Worm (Caenorhabditis elegans) whole organism, L4/young adult: ENCODE measurements around the gene str-4.

Source experiments
- W03F9.2 ChIP-seq: fragments of 150-350 bp; optimal IDR thresholded peaks from 2 replicates; lab custom pipeline; 2014; ENCODE audit warnings: missing biosample characterization, missing genetic modification characterization
- dao-5 ChIP-seq: sonication (generic microtip); optimal IDR thresholded peaks from 2 replicates; lab custom pipeline; 2016; ENCODE audit warnings: missing genotype, missing genetic modification characterization, moderate library complexity, missing compliant biosample characterization
- him-1 ChIP-seq: sonication (generic microtip); optimal IDR thresholded peaks from 2 replicates; lab custom pipeline; 2016; ENCODE audit warnings: missing genotype, missing genetic modification reagents, missing genetic modification characterization, missing compliant biosample characterization

str-4 gene

DNA sequence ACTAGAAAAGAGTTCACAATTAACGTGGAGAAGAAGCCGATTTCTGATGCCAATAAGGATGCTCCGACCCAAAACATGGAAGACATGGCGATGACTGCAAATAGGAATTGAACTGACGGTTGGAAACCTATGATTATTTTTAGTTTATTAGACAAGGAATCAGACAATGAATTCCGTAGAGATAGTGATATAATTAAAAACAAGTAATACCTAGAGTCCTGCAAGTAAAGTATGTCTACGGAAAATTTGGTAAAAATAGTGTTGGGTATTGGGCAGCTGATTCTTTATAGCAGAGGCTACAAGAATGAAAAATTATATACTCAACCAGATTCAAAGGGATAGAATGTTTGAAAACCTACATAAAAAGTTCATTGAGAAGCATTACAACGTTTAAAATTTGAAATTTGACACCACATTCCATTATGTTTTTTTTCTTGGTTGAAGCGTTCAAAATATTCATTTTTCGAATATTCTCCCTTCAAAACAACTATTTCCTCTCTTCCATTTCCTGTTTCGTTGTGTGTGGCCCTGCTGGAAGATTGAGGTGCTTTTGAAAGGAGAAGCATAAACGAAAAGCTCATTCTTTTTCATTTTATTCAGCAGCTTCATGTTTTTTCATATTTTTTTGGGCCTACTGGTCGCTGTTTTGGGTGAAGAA is at the start of gene str-4, which contains the start of gene lgc-48:
TSS of gene str-4 (minus strand) at position 101 of the 658 bp plus-strand sequence.
TSS of gene lgc-48 (plus strand) at position 608 of the 658 bp plus-strand sequence.
- TF ChIP-seq dao-5 (no peak), him-1 (tag; lab: Kevin White, UChicago) (no peak), W03F9.2 (tag; lab: Kevin White, UChicago) (no peak)

DNA sequence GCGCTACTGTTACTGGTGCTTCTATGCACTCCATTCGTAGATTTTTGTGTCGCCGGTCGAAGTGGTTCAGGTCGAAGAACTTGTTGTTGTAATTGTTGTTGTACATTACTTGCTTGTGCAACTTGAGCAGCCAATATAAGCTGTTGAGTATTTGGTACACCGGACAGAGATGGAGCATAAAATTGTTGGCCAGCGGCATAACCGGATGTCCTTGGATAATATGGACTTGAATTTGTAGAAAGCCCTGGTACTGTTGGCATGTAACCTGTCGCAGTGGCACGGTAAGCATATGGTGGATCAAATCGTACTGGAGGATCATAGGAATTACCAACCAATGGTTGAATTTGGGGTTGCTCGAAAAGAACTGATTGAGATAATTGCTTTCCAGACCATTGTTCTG is 49.4 kb upstream of the str-4 start:
- no peak for TF ChIP-seq dao-5
- no peak for TF ChIP-seq W03F9.2 (tag; lab: Kevin White, UChicago)
- TF ChIP-seq him-1 (tag; lab: Kevin White, UChicago), result no peak

DNA sequence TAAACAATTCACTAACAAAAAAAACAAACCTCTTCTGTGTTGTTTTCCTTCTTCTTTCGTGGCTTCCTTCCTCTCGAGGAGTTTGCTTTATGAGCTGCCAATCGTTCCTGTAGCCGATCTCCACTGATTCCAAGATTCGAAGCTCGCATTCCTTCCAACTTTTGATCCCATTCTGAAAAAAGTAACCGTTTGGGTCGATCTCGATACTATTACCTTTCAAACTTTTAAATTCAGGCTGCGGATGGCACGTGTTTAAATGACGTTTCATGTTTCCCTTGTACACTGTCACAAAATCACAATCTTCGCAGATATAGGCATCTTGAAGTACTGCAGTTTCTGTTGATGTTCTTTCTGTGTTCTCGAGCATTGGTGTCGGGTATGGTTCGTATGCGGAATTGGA is 47.9 kb upstream of the str-4 start:
- TF ChIP-seq him-1 (tag; lab: Kevin White, UChicago) (no peak), W03F9.2 (tag; lab: Kevin White, UChicago) (no peak), dao-5 (no peak)

DNA sequence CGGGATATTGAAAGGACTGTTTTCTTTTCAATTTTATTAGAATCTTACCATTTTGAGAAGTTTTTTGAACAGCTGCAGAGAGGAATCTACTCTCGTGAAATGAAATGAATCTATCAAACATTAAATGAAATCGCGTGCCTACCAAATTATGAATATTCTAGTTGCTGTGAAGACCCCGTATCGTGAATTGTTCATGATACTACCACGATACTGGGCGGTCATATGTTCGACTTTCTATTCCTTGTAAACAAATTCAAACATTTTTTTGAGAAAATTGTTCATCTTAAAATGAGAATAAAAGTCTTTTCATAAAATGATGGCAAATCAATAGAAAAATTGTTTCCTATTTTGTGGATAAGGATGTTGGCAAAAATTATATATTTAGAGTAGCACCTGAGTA is 46.3 kb upstream of the str-4 start, which contains the start of gene gcy-34:
TSS of gene gcy-34 (minus strand) at position 101 of the 400 bp plus-strand sequence.
- TF ChIP-seq him-1 (tag; lab: Kevin White, UChicago) (no peak), dao-5 (no peak), W03F9.2 (tag; lab: Kevin White, UChicago) (no peak)

DNA sequence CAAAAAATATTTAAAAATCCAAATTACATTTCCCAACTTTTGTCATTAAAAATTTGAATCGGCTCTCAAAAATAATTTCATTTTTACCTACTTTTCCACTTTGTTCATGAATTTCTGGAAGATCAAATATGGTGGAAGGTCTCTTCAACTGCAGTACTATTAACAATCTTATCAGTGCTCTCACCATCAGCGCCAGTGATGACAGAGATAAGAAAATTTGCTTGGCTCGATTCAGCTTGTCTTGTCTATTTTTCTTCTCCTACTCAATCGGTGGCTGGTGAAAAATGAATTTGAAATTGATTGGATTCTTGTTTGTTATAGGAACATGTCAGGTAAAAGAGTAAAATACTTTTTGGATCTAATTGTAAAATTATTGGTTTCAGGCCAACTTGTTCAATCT is 41.4 kb upstream of the str-4 start, which contains the start of gene cpz-2:
TSS of gene cpz-2 (plus strand) at position 210 of the 400 bp plus-strand sequence.
- no peak for TF ChIP-seq him-1 (tag; lab: Kevin White, UChicago)
- no peak for TF ChIP-seq dao-5
- TF ChIP-seq W03F9.2 (tag; lab: Kevin White, UChicago), result no peak

DNA sequence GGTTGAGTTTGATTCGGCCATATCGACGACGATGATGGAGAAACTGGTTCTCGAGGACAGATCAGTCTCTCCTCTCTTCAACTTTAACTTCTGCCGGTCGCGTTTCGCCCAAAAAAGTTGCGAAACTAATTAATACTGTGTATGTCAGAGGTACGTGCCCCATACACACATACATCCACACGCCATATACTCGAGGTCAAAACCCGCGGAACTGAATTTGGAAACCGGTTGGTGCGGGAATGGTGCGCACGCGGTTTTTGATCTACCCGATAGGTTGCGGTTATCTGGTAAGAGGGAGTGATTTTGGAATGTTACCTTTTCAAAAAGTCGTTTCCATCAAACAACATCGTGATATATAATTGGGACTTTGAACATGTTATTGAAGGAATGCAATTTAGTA is 40.6 kb upstream of the str-4 start, which contains the start of gene ifbp-1:
TSS of gene ifbp-1 (minus strand) at position 85 of the 400 bp plus-strand sequence.
- no peak for TF ChIP-seq him-1 (tag; lab: Kevin White, UChicago)

DNA sequence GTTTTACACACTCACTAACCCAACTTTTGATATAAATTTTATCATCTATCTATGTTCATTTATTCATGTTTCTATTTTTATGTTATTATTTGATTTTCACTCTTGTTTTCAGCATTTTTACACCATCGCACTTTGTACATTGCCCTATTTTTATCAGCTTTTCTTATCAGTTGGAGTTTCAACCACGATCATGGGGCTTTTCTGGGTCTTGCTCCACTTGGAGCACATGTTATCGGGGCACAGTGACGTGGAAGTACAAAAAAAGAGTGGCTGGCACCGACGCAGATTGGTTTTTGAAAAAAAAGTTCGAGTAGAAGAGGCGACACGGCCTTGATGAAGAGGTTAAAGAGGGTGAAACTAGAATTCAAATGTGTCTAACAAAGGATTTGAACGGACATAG is 37.6 kb upstream of the str-4 start:
- TF ChIP-seq him-1 (tag; lab: Kevin White, UChicago), result no peak
- TF ChIP-seq W03F9.2 (tag; lab: Kevin White, UChicago), result no peak
- no peak for TF ChIP-seq dao-5

DNA sequence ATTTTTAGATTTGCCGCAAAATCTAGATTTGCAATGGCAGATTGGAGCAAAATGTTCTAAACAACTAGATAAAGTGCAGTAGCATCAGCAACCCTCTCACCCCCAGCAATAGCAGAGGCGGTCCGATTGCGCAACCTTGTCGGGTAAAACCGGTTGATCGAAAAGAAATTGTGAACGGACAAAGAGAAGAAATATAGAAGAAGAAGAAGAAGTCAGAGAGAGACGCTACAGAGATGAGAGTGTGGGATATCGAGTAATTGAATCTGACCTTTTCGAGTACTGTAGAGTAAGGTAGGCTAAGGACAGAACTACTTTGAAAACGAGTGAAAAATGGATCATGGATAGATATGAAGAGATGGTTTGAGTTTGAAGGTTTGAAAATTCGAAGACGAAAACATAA is 36.3 kb upstream of the str-4 start:
- TF ChIP-seq him-1 (tag; lab: Kevin White, UChicago), result no peak
- no peak for TF ChIP-seq dao-5
- no peak for TF ChIP-seq W03F9.2 (tag; lab: Kevin White, UChicago)

DNA sequence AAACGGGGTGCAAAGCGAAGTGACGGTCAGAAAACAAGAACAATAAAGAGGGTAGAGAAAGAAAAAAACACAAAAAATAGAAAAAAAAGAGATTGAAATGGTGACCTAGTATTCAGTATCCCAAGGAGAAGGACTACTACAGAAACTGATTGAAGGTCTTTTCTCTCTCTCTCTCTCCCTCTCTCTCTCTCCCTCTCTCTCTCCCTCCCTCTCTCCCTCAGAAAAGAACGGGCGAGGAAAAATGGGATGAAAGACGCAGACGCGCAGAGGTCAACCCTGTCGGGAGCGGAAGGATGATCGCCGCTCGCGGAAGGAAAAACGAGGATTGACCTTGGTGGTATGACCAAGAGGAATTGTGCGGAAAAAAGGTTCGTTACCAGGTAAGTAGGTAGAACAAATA is 35.0 kb upstream of the str-4 start:
- TF ChIP-seq W03F9.2 (tag; lab: Kevin White, UChicago), result no peak
- TF ChIP-seq him-1 (tag; lab: Kevin White, UChicago), result no peak
- TF ChIP-seq dao-5, result no peak

DNA sequence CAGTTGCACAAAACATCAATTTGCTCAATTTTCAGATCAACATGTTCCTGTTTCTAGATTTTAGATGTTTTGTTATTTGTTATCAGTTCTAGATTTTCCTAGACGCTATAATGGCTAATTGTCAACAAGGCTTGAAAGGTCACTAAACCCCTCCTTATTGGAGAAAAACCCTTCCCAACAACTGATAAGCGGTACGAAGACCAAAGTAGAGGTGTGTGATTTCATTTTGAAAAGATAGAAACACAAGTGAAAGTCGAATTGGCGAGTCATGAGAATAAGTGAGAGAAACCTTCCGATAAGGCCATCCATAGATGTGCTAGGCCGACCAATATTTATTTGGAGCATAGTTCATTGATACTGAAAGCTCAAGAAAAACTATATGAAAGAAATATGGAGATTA is 34.1 kb upstream of the str-4 start:
- no peak for TF ChIP-seq dao-5
- no peak for TF ChIP-seq him-1 (tag; lab: Kevin White, UChicago)
- TF ChIP-seq W03F9.2 (tag; lab: Kevin White, UChicago), result no peak

DNA sequence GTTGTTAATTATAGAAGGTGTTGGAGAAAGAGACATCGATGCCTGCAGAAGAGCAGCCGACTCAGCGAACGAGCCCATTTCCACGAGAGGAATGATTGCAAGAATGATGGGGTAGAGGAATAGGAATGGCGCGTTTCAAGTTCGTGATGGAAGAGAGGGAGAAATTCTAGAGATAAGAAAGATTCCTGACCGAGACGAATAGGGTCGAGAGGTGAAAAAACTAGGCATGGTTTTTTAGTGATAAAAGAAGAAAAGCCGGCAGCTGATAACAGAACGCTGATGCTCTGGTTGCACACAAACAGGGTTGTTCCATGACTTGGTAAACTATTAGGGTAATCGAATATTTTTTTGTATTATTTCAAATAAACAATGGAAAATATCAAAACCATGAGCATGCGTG is 33.3 kb upstream of the str-4 start:
- no peak for TF ChIP-seq dao-5
- TF ChIP-seq W03F9.2 (tag; lab: Kevin White, UChicago), result no peak
- no peak for TF ChIP-seq him-1 (tag; lab: Kevin White, UChicago)

DNA sequence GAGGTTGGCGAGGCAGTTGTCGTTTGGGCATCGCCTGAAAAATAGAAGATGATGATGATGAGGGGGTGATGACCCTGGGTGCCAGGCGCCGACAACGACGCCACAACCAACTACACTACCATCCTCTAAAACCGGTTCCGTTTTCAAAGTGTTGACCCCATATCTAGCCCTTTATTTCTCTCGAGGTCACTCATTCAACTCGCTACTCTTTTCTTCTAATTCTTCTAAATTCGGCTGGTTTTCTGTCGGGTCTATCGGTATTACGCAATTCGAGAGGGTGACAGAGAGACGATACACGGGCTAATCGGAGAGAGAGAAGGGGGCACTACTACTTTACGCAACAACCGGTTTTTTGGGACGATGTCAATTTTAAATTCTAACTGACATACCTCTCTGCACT is 31.8 kb upstream of the str-4 start:
- TF ChIP-seq W03F9.2 (tag; lab: Kevin White, UChicago) (no peak), him-1 (tag; lab: Kevin White, UChicago) (no peak), dao-5 (no peak)

DNA sequence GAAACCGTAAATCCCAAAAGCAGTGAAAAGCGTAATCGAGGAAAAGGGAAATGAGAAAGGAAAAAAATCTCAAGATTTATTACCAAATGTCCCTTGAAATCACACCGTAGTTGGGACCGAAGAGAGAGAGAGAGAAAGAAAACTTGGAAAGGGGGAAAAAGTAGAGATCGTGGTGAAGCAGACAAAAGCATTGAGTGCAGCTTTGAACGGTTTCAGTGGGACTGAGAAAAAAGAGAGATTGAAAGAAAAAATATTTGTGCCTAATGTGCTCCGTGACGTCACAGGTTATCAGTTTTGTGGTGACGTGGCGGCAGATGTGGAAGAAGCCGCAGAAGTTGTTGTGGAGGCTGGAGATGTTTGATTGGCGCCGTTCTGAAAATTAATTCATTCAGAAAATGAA is 30.7 kb upstream of the str-4 start:
- no peak for TF ChIP-seq W03F9.2 (tag; lab: Kevin White, UChicago)
- no peak for TF ChIP-seq him-1 (tag; lab: Kevin White, UChicago)
- no peak for TF ChIP-seq dao-5

DNA sequence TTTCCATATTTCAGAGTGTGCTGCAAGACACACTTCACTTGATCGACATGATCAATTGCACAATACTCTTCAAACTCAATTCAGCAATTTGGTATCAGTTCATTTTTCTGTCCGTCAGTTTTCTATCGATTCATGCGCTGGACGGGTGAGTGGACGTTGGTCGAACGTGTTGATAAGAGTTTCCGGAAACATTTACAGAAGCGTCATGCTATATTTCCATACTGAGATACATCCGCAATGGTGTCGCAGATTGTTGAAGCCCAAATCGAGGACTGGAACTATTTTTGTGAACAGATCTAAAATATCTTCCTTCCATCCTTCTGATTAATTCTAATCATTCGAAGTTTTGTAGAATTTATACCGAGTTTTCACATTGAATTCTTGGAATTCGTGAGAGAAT is 30.1 kb upstream of the str-4 start:
- TF ChIP-seq W03F9.2 (tag; lab: Kevin White, UChicago), result no peak
- TF ChIP-seq him-1 (tag; lab: Kevin White, UChicago), result no peak

DNA sequence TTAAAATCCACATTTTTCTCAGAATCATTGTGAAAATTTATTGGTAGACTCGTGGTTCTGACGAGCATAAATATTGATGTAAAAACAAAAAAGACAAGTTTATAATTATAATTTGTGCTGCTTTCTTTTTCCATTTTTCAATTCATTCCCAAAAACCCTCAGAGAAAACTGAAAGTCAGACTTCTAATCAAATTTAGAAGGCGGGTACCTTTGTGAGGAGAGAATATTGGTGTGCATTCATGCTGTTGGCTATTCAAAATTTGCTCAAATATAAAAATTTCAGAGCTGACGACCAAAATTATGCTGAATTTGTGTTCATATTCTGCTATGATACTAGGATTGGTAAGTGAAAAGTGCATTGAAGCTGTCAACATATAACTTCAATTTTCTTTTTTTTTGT is 27.5 kb upstream of the str-4 start, which contains the start of gene srx-125:
TSS of gene srx-125 (plus strand) at position 301 of the 400 bp plus-strand sequence.
- TF ChIP-seq dao-5 (no peak), W03F9.2 (tag; lab: Kevin White, UChicago) (no peak), him-1 (tag; lab: Kevin White, UChicago) (no peak)
